Fruit fly (Drosophila melanogaster) whole organism: ENCODE data around the gene osk.

Source experiments
- Dll ChIP-seq: fragments of >200 bp; optimal IDR thresholded peaks from 2 replicates; lab custom pipeline; 2017
- psq ChIP-seq: fragments of >200 bp; optimal IDR thresholded peaks from 2 replicates; lab custom pipeline; 2017

- TF ChIP-seq Dll (lab: Kevin White, UChicago) (no peak), psq (lab: Kevin White, UChicago) (no peak)
Measured at dm6 chr3R:8929703-8930102, 5.2 kb upstream of the osk start.
